Fruit fly (Drosophila melanogaster): Measurements from ENCODE around the gene CG4360.
A peak's percentile ranks its signal among the peaks of the same experiment; 100 is the strongest.

CG4360 gene

dm6 chr3R:20285678-20286449 is 41.9 kb downstream of the CG4360 start (continued):
- TF ChIP-seq CG6254 (GFP tag; optimal IDR thresholded peaks at IDR 0.05) (peak; percentile 68), bigmax (GFP tag; optimal IDR thresholded peaks at IDR 0.05) (no peak), CG10654 (GFP tag; optimal IDR thresholded peaks at IDR 0.05) (peak; percentile 40), B-H2 (GFP tag; optimal IDR thresholded peaks at IDR 0.05) (no peak), tx (GFP tag; optimal IDR thresholded peaks at IDR 0.05) (no peak), CG15601 (tag; optimal IDR thresholded peaks at IDR 0.05) (peak; percentile 88), CoRest (tag; optimal IDR thresholded peaks at IDR 0.05) (peak; percentile 12), sens-2 (GFP tag; IDR thresholded peaks at IDR 0.05) (peak; percentile 41; the same call in 1 of the 2 replicates), CG1647 (GFP tag; optimal IDR thresholded peaks at IDR 0.05) (peak; percentile 75), disco-r (GFP tag; optimal IDR thresholded peaks at IDR 0.05) (no peak), CG34376 (GFP tag; optimal IDR thresholded peaks at IDR 0.05) (no peak), CG7556 (GFP tag; optimal IDR thresholded peaks at IDR 0.05) (peak; percentile 49), CG12236 (GFP tag; optimal IDR thresholded peaks at IDR 0.05) (peak; percentile 20), twi (tag; optimal IDR thresholded peaks at IDR 0.05) (peak; percentile 25), pros (GFP tag; optimal IDR thresholded peaks at IDR 0.05) (no peak), CG7928 (GFP tag; optimal IDR thresholded peaks at IDR 0.05) (no peak), CG16813 (GFP tag; IDR thresholded peaks at IDR 0.05; ENCODE audit: partially characterized antibody) (no peak), org-1 (GFP tag; optimal IDR thresholded peaks at IDR 0.05) (peak; percentile 67), CG14050 (GFP tag; IDR thresholded peaks at IDR 0.05) (no peak; the same call in 2 of the 3 replicates), eve (GFP tag; optimal IDR thresholded peaks at IDR 0.05) (no peak), CG8290 (GFP tag; optimal IDR thresholded peaks at IDR 0.05) (no peak), CG8290 (tag; optimal IDR thresholded peaks at IDR 0.05) (peak; percentile 15 to 73), da (GFP tag; optimal IDR thresholded peaks at IDR 0.05) (no peak), bbx (GFP tag; IDR thresholded peaks at IDR 0.05; ENCODE audit: partially characterized antibody) (no peak), CG7963 (GFP tag; IDR thresholded peaks at IDR 0.05; ENCODE audit: partially characterized antibody) (no peak), Mrtf (GFP tag; IDR thresholded peaks at IDR 0.05) (no peak), ac (GFP tag; optimal IDR thresholded peaks at IDR 0.05) (no peak), phol (tag; optimal IDR thresholded peaks at IDR 0.05) (peak; percentile 26), vnd (GFP tag; IDR thresholded peaks at IDR 0.05; ENCODE audit: partially characterized antibody) (no peak), PHDP (tag; optimal IDR thresholded peaks at IDR 0.05) (peak; percentile 49), chinmo (GFP tag; IDR thresholded peaks at IDR 0.05; ENCODE audit: partially characterized antibody) (no peak), knrl (GFP tag; IDR thresholded peaks at IDR 0.05; ENCODE audit: partially characterized antibody) (no peak), psq (GFP tag; optimal IDR thresholded peaks at IDR 0.05) (peak; percentile 57), cas (GFP tag; IDR thresholded peaks at IDR 0.05) (no peak), CG2120 (GFP tag; optimal IDR thresholded peaks at IDR 0.05) (no peak), gt (GFP tag; IDR thresholded peaks at IDR 0.05) (peak; percentile 6; the same call in 1 of the 2 replicates), trh (GFP tag; optimal IDR thresholded peaks at IDR 0.05) (peak; percentile 59), Vsx1 (GFP tag; optimal IDR thresholded peaks at IDR 0.05) (peak; percentile 79), CG31388 (GFP tag; optimal IDR thresholded peaks at IDR 0.05) (peak; percentile 50), pita (GFP tag; optimal IDR thresholded peaks at IDR 0.05) (no peak), CG8281 (tag; optimal IDR thresholded peaks at IDR 0.05) (peak; percentile 55), Pdp1 (GFP tag; optimal IDR thresholded peaks at IDR 0.05) (peak in 1 of 2 experiments; percentile 63), zfh2 (GFP tag; optimal IDR thresholded peaks at IDR 0.05) (no peak), toy (GFP tag; IDR thresholded peaks at IDR 0.05) (no peak), CG3163 (GFP tag; optimal IDR thresholded peaks at IDR 0.05) (peak; percentile 19), MBD-R2 (GFP tag; IDR thresholded peaks at IDR 0.05) (no peak), Awh (GFP tag; IDR thresholded peaks at IDR 0.05) (peak; percentile 39; the same call in 1 of the 2 replicates), CG15514 (GFP tag; optimal IDR thresholded peaks at IDR 0.05) (no peak), dati (GFP tag; IDR thresholded peaks at IDR 0.05) (no peak)

Measured in whole organism, embryonic.